Fruit fly (Drosophila melanogaster): ENCODE data around the gene CG43407.

Gene CG43407

DNA sequence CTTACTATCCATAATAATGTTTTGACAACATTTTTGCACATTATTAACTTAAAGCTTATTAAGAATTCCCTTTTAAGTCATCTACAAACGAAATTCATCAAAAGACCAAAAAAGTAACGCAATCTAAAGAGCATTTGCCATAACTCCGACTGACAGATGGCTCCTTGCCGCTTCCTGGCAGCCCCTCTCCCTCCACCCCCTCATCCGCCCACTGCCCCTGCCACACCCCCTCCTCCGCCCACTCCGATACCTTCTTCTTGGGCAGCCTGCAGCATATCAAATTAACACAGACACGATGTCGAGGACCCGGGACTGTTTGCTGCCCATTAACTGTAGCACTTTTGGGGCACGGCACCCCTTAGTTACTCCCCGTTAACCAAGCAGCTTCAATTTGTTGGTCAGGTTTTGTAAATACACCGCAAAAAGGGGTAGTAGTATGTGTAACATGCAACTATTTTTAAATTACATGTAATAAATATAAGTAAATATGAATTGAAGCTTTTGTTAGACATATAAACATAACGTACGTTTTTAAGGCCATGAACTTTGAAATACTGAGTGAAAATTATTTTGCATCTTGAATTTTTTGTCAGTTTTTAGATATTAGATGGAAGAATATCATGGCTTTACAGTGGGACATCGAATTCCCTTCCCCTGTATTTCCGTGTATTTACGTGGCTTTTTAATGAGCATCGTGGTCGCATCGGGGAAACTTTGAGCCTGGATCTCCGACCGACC lies 17.9 kb downstream of the CG43407 start:
- no peak for TF ChIP-seq noc (tag; optimal IDR thresholded peaks at IDR 0.05)

DNA sequence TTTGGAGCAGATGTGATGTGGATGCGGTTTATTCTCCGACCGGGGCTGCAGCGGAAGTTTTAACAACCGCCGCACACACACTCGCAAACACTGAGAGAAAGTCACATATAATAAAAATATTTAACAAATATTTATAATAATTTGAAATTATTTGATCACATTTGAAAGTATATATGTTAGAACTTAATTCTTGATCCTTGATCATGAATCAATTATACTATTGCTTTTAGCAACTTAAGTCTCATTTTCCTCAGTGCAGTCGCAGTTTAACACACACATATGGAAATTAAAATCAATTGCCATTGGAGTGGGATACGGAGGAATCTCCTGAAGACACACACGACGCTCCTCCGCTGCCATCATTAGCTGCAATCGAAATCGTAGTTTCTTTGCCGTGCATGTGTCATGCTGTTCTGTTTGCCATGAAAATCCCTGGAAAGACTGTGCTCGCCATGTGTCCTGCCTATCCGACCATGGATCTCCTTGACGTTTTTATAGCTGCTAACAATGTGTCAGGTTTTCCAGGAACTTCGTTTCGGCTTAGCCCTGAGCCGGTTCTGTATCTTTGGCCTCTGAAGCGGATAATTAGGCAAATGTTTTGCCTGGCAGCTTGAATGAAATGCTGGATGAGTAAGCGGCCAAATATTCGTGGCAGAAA lies 19.9 kb downstream of the CG43407 start:
- TF ChIP-seq noc (tag; optimal IDR thresholded peaks at IDR 0.05): no peak

DNA sequence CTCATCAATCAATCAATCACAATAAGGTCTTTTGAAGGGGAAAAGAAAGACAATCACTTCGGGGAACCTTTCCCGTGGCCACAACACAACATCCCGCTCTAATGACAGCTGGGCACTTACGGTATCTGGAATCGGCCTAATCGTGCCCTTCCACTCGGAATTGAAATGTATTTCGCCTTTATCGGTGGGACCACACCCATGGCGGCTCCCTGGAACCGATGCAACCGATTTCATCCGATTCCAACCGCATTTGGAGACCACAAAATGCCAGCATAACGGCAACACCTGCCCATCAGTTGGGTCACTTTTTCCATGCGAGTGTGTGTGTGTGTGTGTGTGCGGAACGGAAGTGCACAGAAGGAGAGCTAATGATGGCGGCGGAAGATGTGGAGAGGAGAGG lies 20.5 kb downstream of the CG43407 start:
- TF ChIP-seq noc (tag; optimal IDR thresholded peaks at IDR 0.05): no peak

DNA sequence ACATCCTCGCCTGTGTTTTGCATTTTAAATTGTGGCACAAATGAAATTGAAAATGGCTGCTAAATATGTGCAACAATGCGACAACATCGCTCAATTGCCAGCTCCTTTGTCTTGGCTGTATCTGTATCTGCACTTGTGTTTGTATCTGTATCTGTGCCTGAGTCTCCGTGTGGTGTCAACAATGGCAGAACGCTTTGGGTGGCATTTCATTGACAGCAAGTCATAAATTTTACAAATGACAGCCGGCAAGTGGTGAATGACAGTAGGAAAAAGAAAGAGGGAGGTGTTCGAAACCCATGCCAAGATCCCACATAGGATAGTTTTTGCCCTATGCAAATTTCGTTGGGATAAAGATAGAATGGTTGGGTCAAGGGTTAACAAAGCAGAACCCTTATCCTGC lies 21.3 kb downstream of the CG43407 start:
- no peak for TF ChIP-seq noc (tag; optimal IDR thresholded peaks at IDR 0.05)

DNA sequence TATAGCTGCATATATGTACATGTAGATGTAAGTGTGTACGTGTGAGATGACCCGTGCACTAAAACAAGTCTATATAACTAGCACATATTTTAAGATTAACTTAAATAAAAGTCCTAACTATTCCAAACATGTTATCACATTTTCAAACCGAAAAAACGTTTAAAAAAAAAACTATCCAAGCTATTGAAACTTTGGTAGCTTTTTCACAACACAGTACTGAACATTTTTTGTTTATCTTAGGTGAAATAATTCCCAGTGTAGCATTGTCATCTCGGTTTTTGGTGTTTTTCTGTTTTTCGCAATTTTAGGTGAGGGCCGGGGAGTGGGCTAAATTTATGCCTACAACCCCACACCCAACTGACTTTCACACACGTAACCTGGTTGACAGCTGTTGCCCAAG lies 26.0 kb downstream of the CG43407 start:
- no peak for TF ChIP-seq noc (tag; optimal IDR thresholded peaks at IDR 0.05)

DNA sequence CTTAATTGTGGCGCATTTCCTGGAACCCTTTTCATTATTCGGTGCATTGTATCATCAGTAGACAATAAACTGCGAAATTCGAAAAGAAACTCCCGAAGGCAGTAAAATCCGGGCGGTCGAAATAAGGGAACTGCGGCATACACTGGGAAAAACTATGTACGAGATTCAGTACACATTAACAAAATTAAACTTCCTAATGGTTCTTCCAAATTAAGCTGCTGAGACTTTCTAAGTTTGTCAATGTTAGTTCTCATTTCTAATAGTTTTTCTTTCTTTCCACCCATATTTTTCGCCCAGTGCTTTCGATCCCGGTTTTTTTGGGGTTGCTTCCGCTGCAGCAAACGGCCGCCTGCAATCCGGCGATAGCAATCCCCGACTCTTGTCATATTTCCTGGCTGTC lies 28.4 kb downstream of the CG43407 start:
- no peak for TF ChIP-seq noc (tag; optimal IDR thresholded peaks at IDR 0.05)

DNA sequence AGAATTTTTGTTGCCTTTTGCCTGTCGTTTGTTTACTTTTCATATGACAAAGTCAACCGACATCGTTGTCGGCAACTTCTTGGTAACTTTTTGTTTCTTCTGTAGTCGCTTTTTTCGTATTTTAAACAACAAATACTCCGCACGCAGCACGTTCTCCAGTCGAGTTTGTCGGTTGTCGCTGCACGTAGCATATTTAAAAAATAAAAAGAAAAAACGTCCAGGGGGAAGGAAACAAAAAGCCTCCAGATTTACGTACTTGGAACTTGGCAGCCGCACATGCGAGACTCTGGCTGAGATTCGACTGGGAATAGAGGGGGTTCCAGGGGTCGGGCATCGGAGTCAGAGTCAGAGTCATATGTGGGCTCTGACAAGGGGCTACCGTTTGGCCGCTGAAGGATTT lies 31.5 kb downstream of the CG43407 start:
- TF ChIP-seq noc (tag; optimal IDR thresholded peaks at IDR 0.05): no peak

DNA sequence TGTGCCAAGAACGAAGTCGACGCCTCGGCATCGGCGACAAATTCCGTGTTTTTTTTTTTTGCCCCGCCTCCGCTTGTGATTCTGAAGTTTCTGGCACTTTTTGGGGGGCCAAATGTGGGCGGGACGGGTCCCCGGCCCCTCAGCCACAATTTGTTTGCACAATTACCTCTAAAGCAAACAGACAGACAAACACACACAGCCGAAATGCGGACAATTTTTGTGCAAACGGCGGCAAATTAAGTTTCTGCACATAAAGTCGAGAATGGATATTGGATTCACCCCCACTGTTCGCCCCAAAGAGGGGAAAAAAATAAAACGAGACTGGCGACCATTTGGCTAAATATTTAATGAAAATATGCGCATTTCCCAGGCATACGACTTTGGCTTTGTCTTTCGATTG lies 32.7 kb downstream of the CG43407 start:
- TF ChIP-seq noc (tag; optimal IDR thresholded peaks at IDR 0.05): no peak

DNA sequence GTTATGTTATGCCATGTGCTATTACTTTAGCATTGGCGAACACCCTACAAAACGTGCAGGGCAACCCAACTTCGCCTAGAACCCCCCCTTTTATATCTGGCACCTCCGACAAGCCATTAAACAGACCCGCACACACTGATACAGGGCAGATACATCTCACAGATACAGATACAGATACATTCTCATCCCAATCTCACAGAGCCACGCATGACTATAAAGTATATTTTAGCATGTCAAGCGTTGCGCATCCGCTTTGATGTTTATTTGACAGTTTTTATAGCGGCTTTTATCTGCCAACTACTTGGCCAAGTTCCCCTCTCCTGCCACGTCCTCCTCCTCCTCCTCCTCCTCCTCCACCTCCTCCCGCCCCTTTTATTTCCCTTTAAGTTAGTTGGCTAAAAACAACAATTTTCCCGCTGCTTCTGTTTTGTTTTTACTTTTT lies 33.9 kb downstream of the CG43407 start:
- peak; percentile 86 for TF ChIP-seq noc (tag; optimal IDR thresholded peaks at IDR 0.05)

DNA sequence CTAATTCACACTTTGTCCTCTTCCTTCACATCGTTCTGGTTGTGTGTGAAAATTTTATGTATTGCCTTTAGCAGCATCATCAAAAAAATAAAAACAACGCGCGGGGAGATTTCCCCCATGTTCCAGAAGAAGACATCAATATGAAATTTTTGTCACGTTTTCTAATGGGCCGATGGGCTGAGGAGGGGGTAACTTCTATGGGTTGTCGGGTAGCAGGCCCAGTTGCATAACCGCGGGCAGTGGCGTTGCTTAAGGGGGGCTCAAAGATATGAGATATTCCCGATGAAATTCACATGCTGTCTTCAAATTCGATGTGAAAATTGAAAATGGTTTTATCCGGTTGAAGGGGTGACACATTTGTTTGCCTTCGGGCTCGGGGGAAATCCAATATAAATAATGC lies 34.7 kb downstream of the CG43407 start:
- no peak for TF ChIP-seq noc (tag; optimal IDR thresholded peaks at IDR 0.05)

DNA sequence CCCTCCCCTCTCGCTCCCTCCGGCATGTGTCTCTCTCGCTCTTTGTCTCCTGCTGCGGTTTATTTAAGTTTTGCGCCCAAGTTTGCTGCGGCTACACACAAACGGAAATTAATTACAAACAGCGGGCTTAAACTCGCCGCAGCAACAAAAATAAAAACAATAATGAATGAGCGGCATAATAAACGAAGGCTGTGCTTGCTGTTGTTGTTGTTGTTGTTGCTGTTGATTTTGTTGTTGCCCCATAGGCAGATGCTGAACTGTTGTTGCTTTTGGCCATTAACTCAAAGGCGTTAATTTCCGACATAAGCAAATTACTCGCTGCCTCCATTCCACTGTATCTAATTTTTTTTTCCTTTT lies 36.4 kb downstream of the CG43407 start:
- TF ChIP-seq noc (tag; optimal IDR thresholded peaks at IDR 0.05): no peak

DNA sequence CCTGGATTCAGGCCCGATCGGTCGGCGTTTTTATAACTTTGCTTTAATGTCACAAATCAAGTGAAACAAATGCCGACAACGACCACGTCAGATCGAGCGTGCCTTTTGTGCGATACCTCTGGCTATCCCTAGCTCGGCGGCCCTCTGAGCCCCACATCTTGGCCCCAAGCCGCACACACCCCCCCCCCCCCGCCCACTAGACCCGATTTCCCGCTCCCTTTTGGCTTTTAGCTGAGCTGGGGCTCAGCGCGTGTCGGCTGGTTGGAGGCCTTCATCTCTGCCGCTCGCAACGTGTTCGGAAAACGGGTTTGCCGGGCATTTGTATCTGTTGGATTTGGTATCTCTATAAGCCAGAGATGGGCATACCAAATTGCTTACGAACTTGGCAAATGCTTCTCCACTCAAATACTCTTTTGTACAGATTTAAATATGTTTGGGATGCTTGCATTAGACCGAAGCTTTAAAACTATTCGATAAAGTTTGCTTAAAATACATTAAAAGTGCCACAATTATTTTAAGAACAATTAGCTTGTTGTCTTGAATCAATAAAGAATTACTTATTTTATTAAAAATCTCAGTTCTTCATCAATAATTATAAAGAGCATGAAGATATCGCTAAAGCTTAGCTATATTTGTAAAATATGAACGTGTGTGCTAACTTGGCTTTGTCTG lies 36.9 kb downstream of the CG43407 start:
- TF ChIP-seq noc (tag; optimal IDR thresholded peaks at IDR 0.05): peak; percentile 65

DNA sequence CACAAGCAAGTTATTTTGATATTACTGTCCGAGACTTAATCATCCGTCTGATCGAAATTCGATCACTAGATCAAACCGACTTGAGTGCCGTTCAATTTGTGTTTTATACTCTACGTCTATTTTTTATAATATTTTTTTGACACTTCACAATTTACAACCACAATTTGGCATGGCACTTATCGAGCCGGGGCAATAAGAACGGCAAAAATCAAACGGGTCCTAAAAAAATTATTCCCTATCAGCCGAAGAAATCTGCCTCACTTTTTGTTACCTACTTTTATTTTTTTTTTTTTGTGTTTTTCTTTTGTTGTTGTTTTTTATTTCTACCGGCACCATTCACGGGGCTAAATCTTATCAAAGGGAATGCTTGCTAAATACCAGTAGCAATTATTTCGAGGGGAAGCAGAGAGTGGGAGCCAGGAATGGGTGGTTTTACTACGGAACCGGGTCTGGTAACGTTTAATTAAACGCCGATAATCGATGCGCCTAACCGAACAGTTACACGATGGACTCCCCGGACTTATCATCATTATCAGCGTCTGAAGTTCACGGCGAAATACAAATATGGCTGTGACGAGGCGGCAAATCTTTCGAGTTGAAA lies 37.6 kb downstream of the CG43407 start:
- peak; percentile 90 for TF ChIP-seq noc (tag; optimal IDR thresholded peaks at IDR 0.05)

DNA sequence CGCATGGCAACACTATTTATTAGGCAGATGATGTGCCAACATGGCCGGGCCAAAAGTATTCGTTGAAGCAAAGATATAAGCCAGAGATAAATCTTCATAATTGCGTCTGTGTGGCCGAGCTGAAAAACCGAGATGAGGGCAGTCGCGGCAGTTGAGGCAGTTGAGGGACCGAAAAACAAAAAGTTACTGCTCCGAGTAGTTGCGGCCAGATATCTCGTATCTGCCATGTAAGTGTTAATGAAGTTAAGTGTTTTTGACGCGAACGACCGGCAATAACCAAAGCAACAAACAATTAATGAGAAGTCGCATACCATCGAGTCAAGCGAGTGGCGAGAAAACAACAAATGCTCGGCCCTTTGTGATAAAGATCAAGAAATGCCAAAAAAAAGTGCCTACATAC lies 38.4 kb downstream of the CG43407 start:
- no peak for TF ChIP-seq noc (tag; optimal IDR thresholded peaks at IDR 0.05)

DNA sequence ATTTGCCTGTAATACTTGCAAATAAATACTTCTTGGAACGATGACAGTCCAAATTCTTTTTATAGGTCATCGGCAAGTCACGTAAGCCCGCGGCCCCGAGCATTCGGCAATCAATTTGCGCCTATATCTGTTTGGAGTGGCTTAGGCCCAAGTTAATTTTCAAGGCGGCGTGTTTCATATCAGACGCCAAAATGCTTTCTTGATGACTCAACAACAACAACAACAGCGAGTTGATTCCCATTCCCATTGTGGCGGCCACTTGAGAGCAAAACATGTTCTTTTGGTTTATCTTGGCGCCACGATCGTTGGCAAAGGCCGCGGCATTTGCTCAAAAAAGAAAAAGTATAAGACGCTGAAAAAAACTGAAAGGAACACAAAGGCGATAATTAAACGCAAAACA lies 39.1 kb downstream of the CG43407 start:
- no peak for TF ChIP-seq noc (tag; optimal IDR thresholded peaks at IDR 0.05)

DNA sequence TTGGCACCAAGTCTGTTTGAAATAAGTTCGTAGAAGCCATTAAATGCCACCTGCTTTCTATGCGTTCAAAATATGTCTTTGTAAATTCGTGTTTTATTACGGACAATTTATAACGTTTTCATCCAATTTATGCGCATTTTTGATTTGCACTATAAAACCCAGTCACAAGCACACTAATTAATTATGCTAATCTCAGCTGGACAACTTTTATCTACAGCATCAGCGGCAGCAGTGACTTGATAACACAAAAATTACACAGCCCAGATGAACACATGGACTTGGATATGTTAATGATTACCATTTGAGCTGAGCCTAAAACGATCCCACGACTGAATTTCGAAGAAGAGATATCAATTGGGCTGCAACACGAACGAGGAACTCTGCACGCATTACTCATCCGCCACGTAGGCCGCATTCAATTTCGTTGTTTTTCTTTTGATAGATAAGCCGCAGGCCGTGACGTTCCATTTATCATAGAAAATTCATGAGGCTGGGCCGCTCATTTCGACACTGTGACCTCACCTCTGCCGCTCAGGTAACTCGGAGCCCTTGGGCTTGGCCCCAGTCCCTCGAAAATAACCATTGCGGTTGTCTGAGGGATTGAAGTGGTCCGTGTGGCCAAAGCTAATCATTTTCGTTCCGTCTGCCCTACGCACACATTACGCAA lies 40.0 kb downstream of the CG43407 start:
- no peak for TF ChIP-seq noc (tag; optimal IDR thresholded peaks at IDR 0.05)

Data from whole organism, larva.